Fruit fly (Drosophila melanogaster): ENCODE data around the gene noi.

The noi gene

dm6 chr3R:5606477-5606876, 15.2 kb upstream of the noi start, which contains the start of gene asl (continued):
- TF ChIP-seq CG15514 (GFP tag; optimal IDR thresholded peaks at IDR 0.05) (peak; percentile 71), HHEX (GFP tag; optimal IDR thresholded peaks at IDR 0.05) (no peak), Eip74EF (GFP tag; optimal IDR thresholded peaks at IDR 0.05) (peak in 1 of 2 experiments; percentile 88), Lpt (GFP tag; optimal IDR thresholded peaks at IDR 0.05) (no peak), ac (GFP tag; optimal IDR thresholded peaks at IDR 0.05) (no peak), CG14965 (GFP tag; optimal IDR thresholded peaks at IDR 0.05; ENCODE audit: borderline replicate concordance) (no peak), Tbp (GFP tag; optimal IDR thresholded peaks at IDR 0.05) (peak; percentile 2), vfl (GFP tag; optimal IDR thresholded peaks at IDR 0.05) (peak; percentile 16), CG32767 (GFP tag; IDR thresholded peaks at IDR 0.05) (0 out of 2 replicates have a peak, but pooled peaks have one; percentile 43), CG11696 (GFP tag; IDR thresholded peaks at IDR 0.05) (0 out of 2 replicates have a peak, but pooled peaks have one; percentile 26), CG14441 (GFP tag; IDR thresholded peaks at IDR 0.05) (peak; percentile 58; the same call in 1 of the 2 replicates), Dip2 (GFP tag; IDR thresholded peaks at IDR 0.05) (no peak), lab (GFP tag; optimal IDR thresholded peaks at IDR 0.05) (no peak), CG13287 (GFP tag; IDR thresholded peaks at IDR 0.05; ENCODE audit: partially characterized antibody) (peak; percentile 19; the same call in 1 of the 2 replicates), prd (optimal IDR thresholded peaks at IDR 0.05) (no peak), prd (GFP tag; IDR thresholded peaks at IDR 0.05) (peak; percentile 39; the same call in 1 of the 3 replicates), CG7928 (GFP tag; optimal IDR thresholded peaks at IDR 0.05) (no peak), zen (tag; optimal IDR thresholded peaks at IDR 0.05) (peak; percentile 68), dati (GFP tag; IDR thresholded peaks at IDR 0.05) (0 out of 2 replicates have a peak, but pooled peaks have one; percentile 25), h (optimal IDR thresholded peaks at IDR 0.05) (no peak), odd (GFP tag; optimal IDR thresholded peaks at IDR 0.05) (no peak), CG12769 (tag; optimal IDR thresholded peaks at IDR 0.05) (peak; percentile 71), sr (GFP tag; IDR thresholded peaks at IDR 0.05) (no peak), CG7372 (GFP tag; IDR thresholded peaks at IDR 0.05) (peak; percentile 49; the same call in 1 of the 2 replicates), Kr (GFP tag; optimal IDR thresholded peaks at IDR 0.05) (no peak), chinmo (GFP tag; IDR thresholded peaks at IDR 0.05; ENCODE audit: partially characterized antibody) (0 out of 4 replicates have a peak, but pooled peaks have one; percentile 58), ase (GFP tag; IDR thresholded peaks at IDR 0.05) (peak; percentile 55; the same call in 1 of the 3 replicates), CG9876 (GFP tag; optimal IDR thresholded peaks at IDR 0.05) (peak; percentile 19), Bdp1 (GFP tag; optimal IDR thresholded peaks at IDR 0.05) (peak; percentile 32), Abd-B (GFP tag; optimal IDR thresholded peaks at IDR 0.05) (peak; percentile 68), B-H2 (GFP tag; optimal IDR thresholded peaks at IDR 0.05) (peak; percentile 33), bigmax (GFP tag; optimal IDR thresholded peaks at IDR 0.05) (no peak), CG6175 (GFP tag; IDR thresholded peaks at IDR 0.05) (no peak), mam (GFP tag; optimal IDR thresholded peaks at IDR 0.05) (peak; percentile 44), Gsc (GFP tag; IDR thresholded peaks at IDR 0.05) (no peak), pnt (GFP tag; optimal IDR thresholded peaks at IDR 0.05) (peak; percentile 45), CG10654 (GFP tag; optimal IDR thresholded peaks at IDR 0.05) (peak; percentile 17), pzg (GFP tag; optimal IDR thresholded peaks at IDR 0.05) (peak; percentile 85), Aef1 (GFP tag; IDR thresholded peaks at IDR 0.05) (no peak; the same call in 2 of the 3 replicates), onecut (GFP tag; IDR thresholded peaks at IDR 0.05) (peak; percentile 58), fd3F (GFP tag; optimal IDR thresholded peaks at IDR 0.05) (peak; percentile 25), grau (tag; optimal IDR thresholded peaks at IDR 0.05) (peak; percentile 78), dan (GFP tag; IDR thresholded peaks at IDR 0.05) (no peak), cas (GFP tag; IDR thresholded peaks at IDR 0.05) (no peak), bab2 (GFP tag; optimal IDR thresholded peaks at IDR 0.05) (peak; percentile 36), lov (optimal IDR thresholded peaks at IDR 0.05) (no peak), lov (GFP tag; IDR thresholded peaks at IDR 0.05) (0 out of 3 replicates have a peak, but pooled peaks have one; percentile 50), Chrac-16 (GFP tag; optimal IDR thresholded peaks at IDR 0.05) (peak; percentile 55), sim (GFP tag; IDR thresholded peaks at IDR 0.05) (no peak), CG13424 (tag; optimal IDR thresholded peaks at IDR 0.05) (peak; percentile 79), Vsx1 (GFP tag; optimal IDR thresholded peaks at IDR 0.05) (no peak)

All from whole organism, embryonic.